Worm (Caenorhabditis elegans) whole organism, young adult: ENCODE measurements around the gene F53F4.2.

ENCODE experiments used
- K12H6.12 ChIP-seq: fragments of 200-800 bp; sonication (Bioruptor generic); optimal IDR thresholded peaks from 2 replicates; lab custom pipeline; 2018; ENCODE audit warnings: mild to moderate bottlenecking, missing genetic modification characterization, missing compliant biosample characterization
- dox-1 ChIP-seq: fragments of 200-800 bp; sonication (Bioruptor generic); IDR thresholded peaks from 2 replicates; pipeline ENCODE4 v1.3.6; 2022; ENCODE audit warnings: missing genetic modification reagents, missing genetic modification characterization, missing compliant biosample characterization
- efl-1 ChIP-seq: fragments of 150-350 bp; optimal IDR thresholded peaks from 2 replicates; lab custom pipeline; 2014; ENCODE audit warnings: missing biosample characterization, missing genetic modification reagents, missing genetic modification characterization
- hmg-20 ChIP-seq: fragments of 200-800 bp; sonication (Bioruptor generic); IDR thresholded peaks from 2 replicates; pipeline ENCODE4 v1.3.6; 2022; ENCODE audit warnings: missing genetic modification reagents, missing genetic modification characterization, missing compliant biosample characterization
- mcd-1 ChIP-seq: fragments of 200-800 bp; sonication (Bioruptor generic); IDR thresholded peaks from 2 replicates; pipeline ENCODE4 v1.3.6; 2022; ENCODE audit warnings: missing genetic modification reagents, missing genetic modification characterization, missing compliant biosample characterization
- sdz-38 ChIP-seq: sonication (generic microtip); optimal IDR thresholded peaks from 2 replicates; lab custom pipeline; 2016; ENCODE audit warnings: missing genotype, missing genetic modification characterization, missing compliant biosample characterization
- snpc-4 ChIP-seq, 5 experiments: fragments of 150-350 bp in 1 of 5; sonication (generic microtip) in 4 of 5; optimal IDR thresholded peaks; 2 replicates each; lab custom pipeline; 2014 to 2018; ENCODE audit warnings: missing genetic modification characterization in 5 of 5, missing biosample characterization in 3 of 5, antibody characterized with exemption in 2 of 5, mild to moderate bottlenecking in 2 of 5, missing compliant biosample characterization in 2 of 5, missing genotype in 2 of 5, moderate library complexity in 2 of 5, missing genetic modification reagents in 1 of 5
- somi-1 ChIP-seq: fragments of 200-800 bp; sonication (Bioruptor generic); optimal IDR thresholded peaks from 2 replicates; lab custom pipeline; 2018; ENCODE audit warnings: mild to moderate bottlenecking, missing genetic modification characterization, missing compliant biosample characterization
- unc-62 ChIP-seq: fragments of 150-350 bp; optimal IDR thresholded peaks from 2 replicates; lab custom pipeline; 2014; ENCODE audit warnings: missing biosample characterization, missing genetic modification reagents, missing genetic modification characterization
- zim-3 ChIP-seq: sonication (generic microtip); optimal IDR thresholded peaks from 2 replicates; lab custom pipeline; 2017; ENCODE audit warnings: mild to moderate bottlenecking, missing genetic modification characterization, moderate library complexity, missing compliant biosample characterization

- TF ChIP-seq hmg-20 = no peak
- no peak for TF ChIP-seq dox-1 (GFP tag; lab: Robert Waterston, UW)
- no peak for TF ChIP-seq mcd-1
- no peak for TF ChIP-seq snpc-4 (GFP tag; optimal IDR thresholded peaks at IDR 0.05; lab: Kevin White, UChicago)
- TF ChIP-seq snpc-4 (tag; optimal IDR thresholded peaks at IDR 0.05; lab: Kevin White, UChicago) = no peak
- no peak for TF ChIP-seq unc-62 (GFP tag; lab: Kevin White, UChicago)
- TF ChIP-seq sdz-38 = no peak
- no peak for TF ChIP-seq zim-3 (tag; lab: Kevin White, UChicago)
- no peak for TF ChIP-seq K12H6.12 (tag; lab: Kevin White, UChicago)
- TF ChIP-seq somi-1 = no peak
- no peak for TF ChIP-seq efl-1 (GFP tag; lab: Kevin White, UChicago)
These were observed at the start of gene F53F4.2, which contains the start of gene F53F4.18 for ce11 chrV:13589494-13590176.
